Worm (Caenorhabditis elegans): Measurements from ENCODE around the gene T25F10.4.

T25F10.4 gene

DNA sequence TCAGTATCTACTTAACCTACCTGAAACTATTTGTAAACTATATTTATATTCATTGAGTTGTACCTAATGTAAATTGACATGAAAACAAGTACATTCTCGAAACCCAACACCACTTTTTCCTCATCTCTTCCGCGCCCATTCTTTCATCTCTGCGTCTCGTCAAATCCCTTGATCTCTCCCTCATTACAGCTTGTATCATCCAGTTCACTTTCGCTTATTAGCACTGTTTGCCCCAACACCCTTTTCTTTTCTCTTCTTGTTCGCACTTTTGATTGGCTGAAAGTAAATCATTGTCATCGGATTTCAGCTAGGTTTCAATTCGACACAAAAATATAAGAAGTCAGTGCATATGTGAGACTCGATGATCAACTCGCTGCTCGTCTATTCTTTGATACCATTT, 17.5 kb downstream of the T25F10.4 start, which contains the start of gene T25F10.3:
TSS of gene T25F10.3 (plus strand) at position 308 of the 400 bp plus-strand sequence.
- no peak for TF ChIP-seq xnd-1 (tag; optimal IDR thresholded peaks at IDR 0.05)
- TF ChIP-seq K11D2.4 (GFP tag; IDR thresholded peaks at IDR 0.05) = no peak
- no peak for TF ChIP-seq somi-1 (GFP tag; optimal IDR thresholded peaks at IDR 0.05)
- TF ChIP-seq ets-4 (GFP tag; optimal IDR thresholded peaks at IDR 0.05) = no peak
- TF ChIP-seq hmg-1.2 (GFP tag; IDR thresholded peaks at IDR 0.05) = 0 out of 2 replicates have a peak, but pooled peaks have one; percentile 13

ce11 chrV:6736877-6737276, 25.4 kb downstream of the T25F10.4 start:
- TF ChIP-seq bed-1 (GFP tag; IDR thresholded peaks at IDR 0.05) (no peak), cebp-1 (GFP tag; IDR thresholded peaks at IDR 0.05) (no peak), cebp-1 (tag; optimal IDR thresholded peaks at IDR 0.05) (peak; percentile 62), lin-35 (GFP tag; optimal IDR thresholded peaks at IDR 0.05) (no peak), F57C9.4 (tag; optimal IDR thresholded peaks at IDR 0.05) (no peak)

DNA sequence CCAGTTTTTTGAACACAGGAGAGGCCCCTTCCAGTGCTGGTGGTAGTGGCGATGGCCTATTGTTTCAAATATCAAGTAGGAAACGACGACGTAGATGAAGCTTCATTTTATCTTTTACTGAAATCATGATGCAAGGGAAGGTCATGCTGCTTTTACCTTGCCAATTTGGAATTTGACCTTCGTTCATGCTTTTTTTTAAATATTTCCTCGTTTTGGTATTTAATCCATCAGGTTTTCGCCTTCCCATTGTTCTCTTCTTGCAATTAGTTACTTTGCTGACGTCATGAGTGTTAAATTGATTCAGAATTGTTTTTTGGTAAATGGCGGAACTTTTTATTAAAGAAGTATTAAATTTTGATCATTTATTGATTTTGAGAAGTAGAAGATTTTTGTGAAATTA, 26.2 kb downstream of the T25F10.4 start:
- TF ChIP-seq ztf-25 (GFP tag; IDR thresholded peaks at IDR 0.05) = no peak
- TF ChIP-seq F49E8.2 (tag; optimal IDR thresholded peaks at IDR 0.05; ENCODE audit: insufficient read depth) = no peak
- no peak for TF ChIP-seq attf-6 (GFP tag; IDR thresholded peaks at IDR 0.05)
- no peak for TF ChIP-seq mel-28 (tag; optimal IDR thresholded peaks at IDR 0.05; ENCODE audit: borderline replicate concordance)
- TF ChIP-seq tlf-1 (GFP tag; optimal IDR thresholded peaks at IDR 0.05) = no peak
- TF ChIP-seq cebp-2 (GFP tag; IDR thresholded peaks at IDR 0.05) = no peak
- TF ChIP-seq madf-3 (GFP tag; IDR thresholded peaks at IDR 0.05) = no peak
- no peak for TF ChIP-seq ceh-91 (GFP tag; IDR thresholded peaks at IDR 0.05)
- no peak for TF ChIP-seq athp-1 (tag; optimal IDR thresholded peaks at IDR 0.05)

ce11 chrV:6732995-6733394, 29.3 kb downstream of the T25F10.4 start, which contains the start of gene grl-8:
grl-8 (minus strand) TSS chrV:6733095.
- TF ChIP-seq dpff-1 (tag; optimal IDR thresholded peaks at IDR 0.05) = no peak
- no peak for TF ChIP-seq C06A6.2 (GFP tag; conservative IDR thresholded peaks at IDR 0.05)
- TF ChIP-seq nfya-2 (GFP tag; IDR thresholded peaks at IDR 0.05) = no peak
- TF ChIP-seq B0035.1 (tag; optimal IDR thresholded peaks at IDR 0.05) = no peak
- no peak for TF ChIP-seq ceh-27 (GFP tag; optimal IDR thresholded peaks at IDR 0.05)
- TF ChIP-seq lin-40 (tag; optimal IDR thresholded peaks at IDR 0.05) = no peak
- no peak for TF ChIP-seq mes-4 (tag; optimal IDR thresholded peaks at IDR 0.05)
- TF ChIP-seq ccch-3 (GFP tag; optimal IDR thresholded peaks at IDR 0.05) = no peak
- TF ChIP-seq rcor-1 (GFP tag; IDR thresholded peaks at IDR 0.05) = no peak
- TF ChIP-seq zim-3 (tag; optimal IDR thresholded peaks at IDR 0.05) = no peak
- TF ChIP-seq ekl-4 (GFP tag; IDR thresholded peaks at IDR 0.05) = no peak
- TF ChIP-seq pbrm-1 (GFP tag; IDR thresholded peaks at IDR 0.05) = no peak
- TF ChIP-seq lin-54 (GFP tag; optimal IDR thresholded peaks at IDR 0.05) = no peak
- TF ChIP-seq Y67H2A.10 (GFP tag; conservative IDR thresholded peaks at IDR 0.05) = no peak
- TF ChIP-seq snpc-3.4 (tag; optimal IDR thresholded peaks at IDR 0.05) = no peak
- TF ChIP-seq F39B2.1 (GFP tag; IDR thresholded peaks at IDR 0.05) = no peak
- TF ChIP-seq zfh-2 (GFP tag; conservative IDR thresholded peaks at IDR 0.05) = no peak
